Worm (Caenorhabditis elegans) whole organism, mixed stage, embryonic: ENCODE results near the gene fubl-2.
"Not testable (repeated sequence)": the region's sequence is repeated elsewhere in the genome, so short reads cannot be mapped to it uniquely, and the experiment has no call there.

Experiments used
- M03D4.4 ChIP-seq: sonication (generic microtip); optimal IDR thresholded peaks from 2 replicates; lab custom pipeline; 2017; ENCODE audit warnings: mild to moderate bottlenecking, missing genetic modification characterization, missing compliant biosample characterization
- bed-3 ChIP-seq: fragments of 200-800 bp; sonication (Bioruptor generic); optimal IDR thresholded peaks from 3 replicates; lab custom pipeline; 2018; ENCODE audit warnings: mild to moderate bottlenecking, missing genetic modification characterization, moderate library complexity, missing compliant biosample characterization
- blmp-1 ChIP-seq: fragments of 150-350 bp; optimal IDR thresholded peaks from 2 replicates; lab custom pipeline; 2014; ENCODE audit warnings: missing biosample characterization, missing genetic modification characterization
- ceh-39 ChIP-seq: fragments of 150-350 bp; optimal IDR thresholded peaks from 2 replicates; lab custom pipeline; 2014; ENCODE audit warnings: missing biosample characterization, missing genetic modification characterization
- ceh-43 ChIP-seq: fragments of 200-800 bp; sonication (Bioruptor generic); optimal IDR thresholded peaks from 2 replicates; lab custom pipeline; 2018; ENCODE audit warnings: mild to moderate bottlenecking, missing genetic modification characterization, moderate library complexity, missing compliant biosample characterization
- ceh-83 ChIP-seq: fragments of 200-800 bp; sonication (Bioruptor generic); optimal IDR thresholded peaks from 2 replicates; lab custom pipeline; 2018; ENCODE audit warnings: mild to moderate bottlenecking, missing genetic modification characterization, missing compliant biosample characterization
- ces-1 ChIP-seq: fragments of 150-350 bp; optimal IDR thresholded peaks from 2 replicates; lab custom pipeline; 2014; ENCODE audit warnings: missing biosample characterization, missing genetic modification reagents, missing genetic modification characterization
- elt-1 ChIP-seq: sonication (generic microtip); optimal IDR thresholded peaks from 2 replicates; lab custom pipeline; 2017; ENCODE audit warnings: missing genetic modification characterization, mild to moderate bottlenecking, missing compliant biosample characterization, antibody characterized with exemption, moderate library complexity, borderline replicate concordance; ENCODE audit not compliant: insufficient read depth
- elt-3 ChIP-seq: fragments of 150-350 bp; optimal IDR thresholded peaks from 2 replicates; lab custom pipeline; 2014; ENCODE audit warnings: missing biosample characterization, missing genetic modification characterization
- flh-1 ChIP-seq: fragments of 200-800 bp; sonication (Bioruptor generic); optimal IDR thresholded peaks from 2 replicates; lab custom pipeline; 2018; ENCODE audit warnings: mild to moderate bottlenecking, missing genetic modification characterization, moderate library complexity, missing compliant biosample characterization
- hlh-1 ChIP-seq: fragments of 150-350 bp; optimal IDR thresholded peaks from 2 replicates; lab custom pipeline; 2014; ENCODE audit warnings: missing biosample characterization, missing genetic modification reagents, missing genetic modification characterization
- lin-13 ChIP-seq: fragments of 150-350 bp; optimal IDR thresholded peaks from 2 replicates; lab custom pipeline; 2014; ENCODE audit warnings: missing biosample characterization, missing genetic modification characterization
- lin-32 ChIP-seq: fragments of 200-800 bp; sonication (Bioruptor generic); optimal IDR thresholded peaks from 2 replicates; lab custom pipeline; 2018; ENCODE audit warnings: mild to moderate bottlenecking, missing genetic modification characterization, missing compliant biosample characterization
- lsy-2 ChIP-seq: fragments of 150-350 bp; optimal IDR thresholded peaks from 2 replicates; lab custom pipeline; 2014; ENCODE audit warnings: missing biosample characterization, missing genetic modification characterization
- mab-5 ChIP-seq: fragments of 150-350 bp; optimal IDR thresholded peaks from 2 replicates; lab custom pipeline; 2014; ENCODE audit warnings: missing biosample characterization, missing genetic modification characterization
- mep-1 ChIP-seq: fragments of 150-350 bp; optimal IDR thresholded peaks from 2 replicates; lab custom pipeline; 2017; ENCODE audit warnings: missing biosample characterization, missing genetic modification reagents, missing genetic modification characterization, inconsistent platforms
- mls-2 ChIP-seq: sonication (generic microtip); optimal IDR thresholded peaks from 2 replicates; lab custom pipeline; 2016; ENCODE audit warnings: mild to moderate bottlenecking, missing genetic modification characterization, moderate library complexity, missing compliant biosample characterization
- nhr-12 ChIP-seq: fragments of 150-350 bp; optimal IDR thresholded peaks from 2 replicates; lab custom pipeline; 2014; ENCODE audit warnings: missing biosample characterization, missing genetic modification characterization
- nhr-2 ChIP-seq: fragments of 150-350 bp; optimal IDR thresholded peaks from 2 replicates; lab custom pipeline; 2014; ENCODE audit warnings: missing biosample characterization, missing genetic modification characterization
- nhr-237 ChIP-seq: fragments of 150-350 bp; optimal IDR thresholded peaks from 2 replicates; lab custom pipeline; 2014; ENCODE audit warnings: missing biosample characterization, missing genetic modification characterization
- nhr-28 ChIP-seq: fragments of 150-350 bp; optimal IDR thresholded peaks from 2 replicates; lab custom pipeline; 2014; ENCODE audit warnings: missing biosample characterization, missing genetic modification characterization
- nhr-76 ChIP-seq: sonication (generic microtip); optimal IDR thresholded peaks from 2 replicates; lab custom pipeline; 2017; ENCODE audit warnings: missing biosample characterization, missing genetic modification characterization
- pha-4 ChIP-seq: fragments of 150-350 bp; optimal IDR thresholded peaks from 2 replicates; lab custom pipeline; 2018; ENCODE audit warnings: missing biosample characterization, missing genetic modification reagents, missing genetic modification characterization
- sem-2 ChIP-seq: fragments of 200-800 bp; sonication (Bioruptor generic); optimal IDR thresholded peaks from 2 replicates; lab custom pipeline; 2018; ENCODE audit warnings: mild to moderate bottlenecking, missing genetic modification characterization, missing compliant biosample characterization
- snpc-4 ChIP-seq: fragments of 150-350 bp; optimal IDR thresholded peaks from 2 replicates; lab custom pipeline; 2014; ENCODE audit warnings: missing biosample characterization, missing genetic modification characterization
- sptf-1 ChIP-seq: sonication (generic microtip); optimal IDR thresholded peaks from 2 replicates; lab custom pipeline; 2017; ENCODE audit warnings: mild to moderate bottlenecking, missing genetic modification characterization, moderate library complexity, missing compliant biosample characterization
- tbx-8 ChIP-seq: fragments of 200-800 bp; sonication (Bioruptor generic); optimal IDR thresholded peaks from 2 replicates; lab custom pipeline; 2018; ENCODE audit warnings: mild to moderate bottlenecking, missing genetic modification characterization, moderate library complexity, missing compliant biosample characterization
- unc-120 ChIP-seq: sonication (generic microtip); optimal IDR thresholded peaks from 2 replicates; lab custom pipeline; 2017; ENCODE audit warnings: missing genetic modification characterization, missing compliant biosample characterization; ENCODE audit not compliant: poor library complexity, severe bottlenecking
- unc-39 ChIP-seq: fragments of 150-350 bp; optimal IDR thresholded peaks from 2 replicates; lab custom pipeline; 2014; ENCODE audit warnings: missing biosample characterization, missing genetic modification characterization
- unc-62 ChIP-seq: fragments of 150-350 bp; optimal IDR thresholded peaks from 2 replicates; lab custom pipeline; 2014; ENCODE audit warnings: missing biosample characterization, missing genetic modification reagents, missing genetic modification characterization
- zip-8 ChIP-seq: fragments of 150-350 bp; optimal IDR thresholded peaks from 2 replicates; lab custom pipeline; 2014; ENCODE audit warnings: missing biosample characterization, missing genetic modification characterization
- ztf-11 ChIP-seq: fragments of 150-350 bp; optimal IDR thresholded peaks from 2 replicates; lab custom pipeline; 2014; ENCODE audit warnings: missing biosample characterization, missing genetic modification characterization

fubl-2 gene

DNA sequence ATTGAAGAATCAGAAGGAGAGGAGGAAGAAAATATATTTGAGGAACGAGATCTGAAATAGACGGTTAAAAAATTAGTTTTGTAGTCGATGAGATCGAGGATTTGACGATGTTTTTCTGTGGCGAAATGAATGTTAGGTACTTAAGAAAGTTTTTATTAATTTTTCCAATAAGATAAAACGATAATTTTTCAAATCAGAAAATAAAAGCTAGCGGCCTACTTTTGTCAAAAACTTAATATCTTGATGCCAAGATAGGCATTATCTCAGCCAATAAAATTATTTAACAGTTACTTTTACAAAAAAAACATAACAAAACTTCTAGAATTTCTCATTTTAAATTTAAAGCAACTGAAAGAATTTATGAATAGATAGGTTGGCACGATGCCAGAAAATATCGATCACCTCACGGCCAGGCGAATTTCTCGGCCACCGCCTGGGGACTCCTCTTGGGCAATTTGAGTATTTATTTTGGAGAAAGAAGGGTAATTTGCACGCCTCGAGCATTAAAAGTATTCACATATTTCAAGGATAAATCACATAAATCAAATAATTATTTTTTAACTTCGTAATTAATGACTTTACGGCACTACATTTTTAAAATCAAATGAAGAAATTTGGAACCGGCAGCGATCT is at the start of gene fubl-2:
fubl-2 (minus strand) TSS at position 51 of the 633 bp plus-strand sequence.
- TF ChIP-seq snpc-4 (tag; lab: Kevin White, UChicago) (no peak), ztf-11 (tag; lab: Kevin White, UChicago) (no peak), flh-1 (GFP tag; lab: Kevin White, UChicago) (no peak), lin-32 (no peak), hlh-1 (tag; lab: Kevin White, UChicago) (no peak), nhr-12 (tag; lab: Kevin White, UChicago) (no peak), nhr-237 (no peak), ceh-39 (tag; lab: Kevin White, UChicago) (peak; percentile 80), nhr-28 (tag; lab: Kevin White, UChicago) (no peak), nhr-76 (tag; lab: Kevin White, UChicago) (no peak), pha-4 (tag; lab: Kevin White, UChicago) (no peak), lsy-2 (no peak), elt-3 (no peak), ceh-83 (GFP tag; lab: Kevin White, UChicago) (no peak), unc-62 (GFP tag; lab: Kevin White, UChicago) (no peak), sem-2 (GFP tag; lab: Kevin White, UChicago) (no peak), unc-120 (tag; lab: Kevin White, UChicago) (no peak), M03D4.4 (no peak), tbx-8 (no peak), blmp-1 (tag; lab: Kevin White, UChicago) (no peak), zip-8 (no peak), ceh-43 (GFP tag; lab: Kevin White, UChicago) (no peak), unc-39 (no peak), mep-1 (tag; lab: Kevin White, UChicago) (peak; percentile 27), ces-1 (GFP tag; lab: Kevin White, UChicago) (peak; percentile 4)

DNA sequence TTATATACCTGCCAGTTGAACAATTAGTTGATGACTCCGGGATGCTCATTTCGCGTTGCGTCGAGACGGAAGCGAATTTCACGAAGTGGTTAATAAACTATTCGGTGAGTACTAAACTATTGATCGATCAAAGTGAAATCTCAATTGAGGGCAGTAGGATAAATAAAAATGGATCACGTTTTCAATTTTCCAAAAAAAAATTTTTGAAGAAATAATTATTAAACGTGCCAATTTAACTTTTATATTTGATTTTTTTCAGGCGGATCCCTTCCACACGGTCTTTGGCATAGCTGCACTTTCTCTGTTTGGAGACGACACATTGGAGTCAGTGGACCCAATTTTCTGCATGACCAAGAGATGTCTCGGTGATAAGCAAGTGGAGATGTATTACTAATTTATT is 48.5 kb upstream of the fubl-2 start, which contains the start of gene B0280.17:
B0280.17 (minus strand) TSS at position 101 of the 400 bp plus-strand sequence.
- TF ChIP-seq nhr-2 (tag; lab: Kevin White, UChicago) (no peak), blmp-1 (tag; lab: Kevin White, UChicago) (no peak), bed-3 (GFP tag; lab: Kevin White, UChicago) (no peak), mep-1 (tag; lab: Kevin White, UChicago) (no peak), lsy-2 (no peak), mab-5 (tag; lab: Kevin White, UChicago) (no peak), hlh-1 (tag; lab: Kevin White, UChicago) (no peak), nhr-12 (tag; lab: Kevin White, UChicago) (no peak), ceh-39 (tag; lab: Kevin White, UChicago) (no peak), lin-32 (no peak), elt-1 (no peak), mls-2 (no peak), ztf-11 (tag; lab: Kevin White, UChicago) (no peak)

DNA sequence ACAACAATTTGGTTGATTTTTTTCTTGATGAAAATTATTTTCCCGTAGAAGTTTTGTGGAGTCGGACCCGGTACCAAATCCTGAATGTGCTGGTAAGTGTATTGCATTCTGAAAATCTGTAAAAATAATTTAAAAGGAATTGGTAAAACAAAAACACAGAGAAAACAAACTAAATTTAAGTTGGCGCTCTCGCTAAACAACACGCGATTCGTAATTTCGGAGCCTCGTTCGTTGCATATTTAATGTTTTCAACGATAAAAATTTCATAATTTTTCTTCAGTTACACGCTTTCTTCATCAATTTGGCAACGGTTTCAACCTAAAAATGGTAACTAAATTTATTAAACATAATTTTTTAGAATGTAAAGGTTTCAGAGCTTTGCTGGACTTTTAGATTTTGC is 46.0 kb upstream of the fubl-2 start, which contains the start of the genes pot-1 and ggtb-1:
pot-1 (minus strand) TSS at position 120 of the 400 bp plus-strand sequence.
ggtb-1 (plus strand) TSS at position 208 of the 400 bp plus-strand sequence.
- no peak for TF ChIP-seq nhr-2 (tag; lab: Kevin White, UChicago)
- peak; percentile 27 for TF ChIP-seq ces-1 (GFP tag; lab: Kevin White, UChicago)
- TF ChIP-seq flh-1 (GFP tag; lab: Kevin White, UChicago), result no peak
- no peak for TF ChIP-seq ztf-11 (tag; lab: Kevin White, UChicago)
- TF ChIP-seq, all 35 proteins: peak for 1

DNA sequence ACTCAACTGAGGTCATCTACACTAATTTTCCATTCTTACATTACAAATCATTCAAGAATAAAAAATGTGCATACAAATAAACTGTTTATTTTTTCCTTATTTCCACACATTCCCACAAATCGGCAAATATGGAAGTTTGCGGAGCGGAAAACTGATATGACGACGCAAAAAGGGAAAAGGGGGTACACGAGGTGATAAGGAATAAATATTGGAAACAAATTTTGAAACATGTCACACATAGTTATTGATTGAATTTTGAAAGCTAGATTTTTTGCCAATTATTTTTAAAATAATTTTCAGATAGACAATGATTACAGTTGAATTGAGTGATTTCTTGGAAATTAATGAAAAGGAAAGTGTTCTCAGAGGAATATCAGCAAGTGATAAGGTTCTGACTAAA is 41.1 kb upstream of the fubl-2 start, which contains the start of gene viro-2:
viro-2 (plus strand) TSS at position 301 of the 400 bp plus-strand sequence.
- TF ChIP-seq nhr-237; bed-3 (GFP tag; lab: Kevin White, UChicago); lin-13 (tag; lab: Kevin White, UChicago): not testable (repeated sequence)

DNA sequence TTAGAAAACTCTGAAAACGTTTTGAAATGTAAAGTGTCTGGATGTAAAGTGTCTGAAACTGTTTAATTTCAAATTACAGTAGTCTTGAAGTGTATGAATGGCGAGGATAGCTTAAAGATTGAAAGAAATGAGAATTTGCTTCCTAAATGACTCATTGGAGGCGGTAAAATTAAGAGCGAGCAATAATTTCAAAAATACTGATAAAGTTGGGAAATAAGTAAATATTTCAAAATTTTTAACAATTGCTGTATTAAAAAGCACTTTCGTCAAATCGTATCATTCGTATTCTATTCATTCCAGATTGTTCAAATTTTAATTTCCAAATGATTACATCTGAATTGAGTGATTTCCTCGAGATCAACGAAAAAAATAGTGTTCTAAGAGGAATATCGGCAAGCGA is 36.8 kb upstream of the fubl-2 start, which contains the start of gene B0280.2:
B0280.2 (plus strand) TSS at position 301 of the 400 bp plus-strand sequence.
- no peak for TF ChIP-seq snpc-4 (tag; lab: Kevin White, UChicago)
- TF ChIP-seq sptf-1 (tag; lab: Kevin White, UChicago), result no peak
- TF ChIP-seq M03D4.4, result no peak
- no peak for TF ChIP-seq nhr-237
- no peak for TF ChIP-seq ces-1 (GFP tag; lab: Kevin White, UChicago)
- TF ChIP-seq nhr-76 (tag; lab: Kevin White, UChicago), result no peak
- no peak for TF ChIP-seq ceh-83 (GFP tag; lab: Kevin White, UChicago)
- no peak for TF ChIP-seq zip-8
- no peak for TF ChIP-seq tbx-8
- no peak for TF ChIP-seq elt-3
- TF ChIP-seq unc-120 (tag; lab: Kevin White, UChicago), result no peak
- TF ChIP-seq mep-1 (tag; lab: Kevin White, UChicago), result no peak
